Worm (Caenorhabditis elegans) whole organism, L1 larva: ENCODE measurements around the gene iscu-1.

ENCODE experiments used
- efl-1 ChIP-seq, 4 experiments: fragments of 150-350 bp; optimal IDR thresholded peaks in 3 of 4; peaks in 1 of 4; 1 replicate in 1 of 4; 2 replicates in 3 of 4; lab custom pipeline; 2014; ENCODE audit warnings: missing biosample characterization in 2 of 4, missing genetic modification characterization in 2 of 4, missing genetic modification reagents in 2 of 4
- ets-5 ChIP-seq: fragments of 200-800 bp; sonication (Bioruptor generic); IDR thresholded peaks from 2 replicates; pipeline ENCODE4 v1.3.6; 2022; ENCODE audit warnings: missing genetic modification characterization, missing compliant biosample characterization
- fkh-10 ChIP-seq: sonication (generic microtip); optimal IDR thresholded peaks from 2 replicates; lab custom pipeline; 2017; ENCODE audit warnings: missing biosample characterization, missing genetic modification reagents, missing genetic modification characterization
- fos-1 ChIP-seq: fragments of 150-350 bp; optimal IDR thresholded peaks from 2 replicates; lab custom pipeline; 2014; ENCODE audit warnings: missing biosample characterization, missing genetic modification characterization
- lin-39 ChIP-seq: fragments of 150-350 bp; optimal IDR thresholded peaks from 2 replicates; lab custom pipeline; 2014; ENCODE audit warnings: missing biosample characterization, missing genetic modification reagents, missing genetic modification characterization
- mab-9 ChIP-seq: fragments of 200-800 bp; sonication (Bioruptor generic); IDR thresholded peaks from 2 replicates; pipeline ENCODE4 v1.3.6; 2022; ENCODE audit warnings: missing genetic modification reagents, missing genetic modification characterization, missing compliant biosample characterization
- mdl-1 ChIP-seq, 2 experiments: fragments of 150-350 bp; optimal IDR thresholded peaks; 2 replicates each; lab custom pipeline; 2014 to 2017; ENCODE audit warnings: missing biosample characterization in 2 of 2, missing genetic modification characterization in 2 of 2, inconsistent platforms in 1 of 2
- nhr-12 ChIP-seq: sonication (generic microtip); optimal IDR thresholded peaks from 2 replicates; lab custom pipeline; 2017; ENCODE audit warnings: missing biosample characterization, missing genetic modification characterization
- nhr-237 ChIP-seq: fragments of 150-350 bp; optimal IDR thresholded peaks from 2 replicates; lab custom pipeline; 2014; ENCODE audit warnings: missing biosample characterization, missing genetic modification characterization
- nhr-76 ChIP-seq: sonication (generic microtip); optimal IDR thresholded peaks from 2 replicates; lab custom pipeline; 2017; ENCODE audit warnings: missing biosample characterization, missing genetic modification characterization
- snpc-4 ChIP-seq: fragments of 150-350 bp; optimal IDR thresholded peaks from 2 replicates; lab custom pipeline; 2014; ENCODE audit warnings: missing biosample characterization, missing genetic modification characterization
- zag-1 ChIP-seq: fragments of 150-350 bp; optimal IDR thresholded peaks from 2 replicates; lab custom pipeline; 2014; ENCODE audit warnings: missing biosample characterization, missing genetic modification characterization
- ztf-4 ChIP-seq: fragments of 150-350 bp; optimal IDR thresholded peaks from 2 replicates; lab custom pipeline; 2014; ENCODE audit warnings: missing biosample characterization, missing genetic modification characterization

- TF ChIP-seq nhr-237 (tag; lab: Kevin White, UChicago): no peak
- TF ChIP-seq nhr-76 (tag; lab: Kevin White, UChicago): no peak
- peak in 1 of 2 experiments; percentile 47 for TF ChIP-seq mdl-1 (tag; optimal IDR thresholded peaks at IDR 0.05; lab: Kevin White, UChicago)
- no peak for TF ChIP-seq nhr-12 (tag; lab: Kevin White, UChicago)
- peak; percentile 56 to 57 for TF ChIP-seq efl-1 (optimal IDR thresholded peaks at IDR 0.05; lab: Kevin White, UChicago)
- TF ChIP-seq efl-1 (GFP tag; optimal IDR thresholded peaks at IDR 0.05 in 1 of 2; lab: Kevin White, UChicago): peak; percentile 22 to 92
- TF ChIP-seq mab-9: no peak
- peak; percentile 11 for TF ChIP-seq lin-39 (tag; lab: Kevin White, UChicago)
- no peak for TF ChIP-seq fkh-10 (GFP tag; lab: Kevin White, UChicago)
- TF ChIP-seq fos-1 (tag; lab: Kevin White, UChicago): no peak
- no peak for TF ChIP-seq ets-5 (GFP tag; lab: Robert Waterston, UW)
- no peak for TF ChIP-seq zag-1 (tag; lab: Kevin White, UChicago)
- TF ChIP-seq ztf-4 (tag; lab: Kevin White, UChicago): peak; percentile 24
- TF ChIP-seq snpc-4: no peak
Observed at ce11 chrIV:13826363-13826762, 42.6 kb downstream of the iscu-1 start.
